Fruit fly (Drosophila melanogaster): ENCODE measurements around the gene CG5984.

Gene CG5984

dm6 chr3R:27246264-27246663, 1.5 kb downstream of the CG5984 start (continued):
- peak; percentile 90 for TF ChIP-seq CG13296 (GFP tag; optimal IDR thresholded peaks at IDR 0.05)
- TF ChIP-seq CG10366 (GFP tag; IDR thresholded peaks at IDR 0.05): 0 out of 2 replicates have a peak, but pooled peaks have one; percentile 12
- TF ChIP-seq twi (tag; optimal IDR thresholded peaks at IDR 0.05): peak; percentile 78
- TF ChIP-seq CG15479 (GFP tag; optimal IDR thresholded peaks at IDR 0.05): no peak
- TF ChIP-seq CG8290 (GFP tag; optimal IDR thresholded peaks at IDR 0.05): peak; percentile 24
- TF ChIP-seq CG8290 (tag; optimal IDR thresholded peaks at IDR 0.05): peak in 1 of 2 experiments; percentile 38
- no peak for TF ChIP-seq dimm (GFP tag; IDR thresholded peaks at IDR 0.05)
- peak; percentile 82 for TF ChIP-seq salm (tag; optimal IDR thresholded peaks at IDR 0.05)
- peak; percentile 71 for TF ChIP-seq CG15011 (GFP tag; optimal IDR thresholded peaks at IDR 0.05)
- TF ChIP-seq Chrac-16 (GFP tag; optimal IDR thresholded peaks at IDR 0.05): peak; percentile 69
- TF ChIP-seq CG6854 (GFP tag; optimal IDR thresholded peaks at IDR 0.05): peak; percentile 57
- peak; percentile 78 for TF ChIP-seq CG10209 (GFP tag; optimal IDR thresholded peaks at IDR 0.05)
- TF ChIP-seq CG2202 (tag; optimal IDR thresholded peaks at IDR 0.05): peak; percentile 72
- TF ChIP-seq zen (tag; optimal IDR thresholded peaks at IDR 0.05): peak; percentile 61
- TF ChIP-seq sisA (GFP tag; IDR thresholded peaks at IDR 0.05): peak; percentile 40; the same call in 1 of the 2 replicates
- peak; percentile 62 for TF ChIP-seq abd-A (tag; optimal IDR thresholded peaks at IDR 0.05)
- peak; percentile 45; the same call in 1 of the 2 replicates for TF ChIP-seq CG1024 (GFP tag; IDR thresholded peaks at IDR 0.05)
- TF ChIP-seq CG34422 (GFP tag; IDR thresholded peaks at IDR 0.05): 0 out of 3 replicates have a peak, but pooled peaks have one; percentile 28
- TF ChIP-seq ro (GFP tag; IDR thresholded peaks at IDR 0.05): peak; percentile 13; the same call in 1 of the 2 replicates
- peak; percentile 1 for TF ChIP-seq CG4707 (GFP tag; optimal IDR thresholded peaks at IDR 0.05)
- TF ChIP-seq ems (GFP tag; optimal IDR thresholded peaks at IDR 0.05): no peak
- peak; percentile 88 for TF ChIP-seq Sox102F (GFP tag; optimal IDR thresholded peaks at IDR 0.05)
- peak; percentile 24 for TF ChIP-seq CG7271 (tag; optimal IDR thresholded peaks at IDR 0.05)
- peak; percentile 75 for TF ChIP-seq Deaf1 (tag; optimal IDR thresholded peaks at IDR 0.05)
- TF ChIP-seq nmo (GFP tag; optimal IDR thresholded peaks at IDR 0.05): peak; percentile 92
- TF ChIP-seq dpn (GFP tag; optimal IDR thresholded peaks at IDR 0.05): peak in 1 of 2 experiments; percentile 67
- TF ChIP-seq CG43689 (GFP tag; IDR thresholded peaks at IDR 0.05): no peak
- TF ChIP-seq al (GFP tag; IDR thresholded peaks at IDR 0.05): peak; percentile 53; the same call in 1 of the 2 replicates
- TF ChIP-seq croc (GFP tag; conservative IDR thresholded peaks at IDR 0.05): peak; percentile 51; the same call in 2 of the 3 replicates
- no peak for TF ChIP-seq Bgb (GFP tag; IDR thresholded peaks at IDR 0.05; ENCODE audit: partially characterized antibody)
- TF ChIP-seq CG12299 (tag; optimal IDR thresholded peaks at IDR 0.05): peak; percentile 74
- TF ChIP-seq Abd-B (GFP tag; optimal IDR thresholded peaks at IDR 0.05): peak; percentile 67
- peak; percentile 57; the same call in 1 of the 2 replicates for TF ChIP-seq CG32767 (GFP tag; IDR thresholded peaks at IDR 0.05)
- peak; percentile 38 for TF ChIP-seq CG6654 (GFP tag; optimal IDR thresholded peaks at IDR 0.05)
- peak; percentile 33; the same call in 1 of the 3 replicates for TF ChIP-seq gce (GFP tag; IDR thresholded peaks at IDR 0.05)
- TF ChIP-seq gsb-n (tag; optimal IDR thresholded peaks at IDR 0.05): peak; percentile 92
- peak; percentile 44 for TF ChIP-seq CG3407 (GFP tag; optimal IDR thresholded peaks at IDR 0.05)
- TF ChIP-seq PHDP (tag; optimal IDR thresholded peaks at IDR 0.05): peak; percentile 92
- peak; percentile 49; the same call in 2 of the 3 replicates for TF ChIP-seq CG7357 (GFP tag; IDR thresholded peaks at IDR 0.05)
- peak; percentile 77 for TF ChIP-seq CG30403 (GFP tag; optimal IDR thresholded peaks at IDR 0.05)
- peak; percentile 92 for TF ChIP-seq CG7839 (tag; optimal IDR thresholded peaks at IDR 0.05)
- TF ChIP-seq HmgZ (tag; optimal IDR thresholded peaks at IDR 0.05): peak; percentile 61
- peak; percentile 36; the same call in 1 of the 2 replicates for TF ChIP-seq sob (GFP tag; IDR thresholded peaks at IDR 0.05)
- no peak for TF ChIP-seq ERR (GFP tag; optimal IDR thresholded peaks at IDR 0.05)
- TF ChIP-seq tap (tag; optimal IDR thresholded peaks at IDR 0.05): peak; percentile 91
- TF ChIP-seq pho (GFP tag; optimal IDR thresholded peaks at IDR 0.05): no peak
- peak; percentile 2 for TF ChIP-seq CG8359 (GFP tag; optimal IDR thresholded peaks at IDR 0.05; ENCODE audit: borderline replicate concordance)
- peak; percentile 75 for TF ChIP-seq CG12104 (GFP tag; optimal IDR thresholded peaks at IDR 0.05)
- TF ChIP-seq CG31441 (GFP tag; IDR thresholded peaks at IDR 0.05): peak; percentile 96
- TF ChIP-seq maf-S (GFP tag; optimal IDR thresholded peaks at IDR 0.05): no peak
